Fruit fly (Drosophila melanogaster): Measurements from ENCODE around the gene sbm.

The sbm gene

dm6 chrX:14612302-14612701, 9.9 kb upstream of the sbm start (continued):
- TF ChIP-seq twi (tag; optimal IDR thresholded peaks at IDR 0.05) = peak; percentile 67
- TF ChIP-seq CG5180 (GFP tag; optimal IDR thresholded peaks at IDR 0.05) = peak; percentile 58
- TF ChIP-seq Dp (GFP tag; optimal IDR thresholded peaks at IDR 0.05) = no peak
- TF ChIP-seq CG7372 (GFP tag; IDR thresholded peaks at IDR 0.05) = peak; percentile 81
- TF ChIP-seq CG9797 (GFP tag; optimal IDR thresholded peaks at IDR 0.05) = peak; percentile 13
- no peak for TF ChIP-seq grn (GFP tag; optimal IDR thresholded peaks at IDR 0.05)
- TF ChIP-seq ro (GFP tag; IDR thresholded peaks at IDR 0.05) = peak; percentile 55; the same call in 1 of the 2 replicates
- TF ChIP-seq CG11695 (GFP tag; IDR thresholded peaks at IDR 0.05) = peak; percentile 81
- peak; percentile 75 for TF ChIP-seq zen (tag; optimal IDR thresholded peaks at IDR 0.05)
- peak; percentile 55 for TF ChIP-seq klu (GFP tag; IDR thresholded peaks at IDR 0.05)
- TF ChIP-seq Doc3 (GFP tag; IDR thresholded peaks at IDR 0.05; ENCODE audit: partially characterized antibody) = no peak
- peak; percentile 52 for TF ChIP-seq CG6654 (GFP tag; optimal IDR thresholded peaks at IDR 0.05)
- TF ChIP-seq gce (GFP tag; IDR thresholded peaks at IDR 0.05) = peak; percentile 81; the same call in 2 of the 3 replicates
- no peak for TF ChIP-seq Dfd (GFP tag; optimal IDR thresholded peaks at IDR 0.05)
- TF ChIP-seq CG31365 (tag; optimal IDR thresholded peaks at IDR 0.05) = peak; percentile 17
- TF ChIP-seq sens (GFP tag) = peak; percentile 87
- no peak for TF ChIP-seq prd (optimal IDR thresholded peaks at IDR 0.05)
- TF ChIP-seq prd (GFP tag; IDR thresholded peaks at IDR 0.05) = peak; percentile 92
- peak; percentile 40 for TF ChIP-seq CG18619 (GFP tag; optimal IDR thresholded peaks at IDR 0.05)
- no peak for TF ChIP-seq CG6791 (GFP tag; IDR thresholded peaks at IDR 0.05; ENCODE audit: partially characterized antibody)
- TF ChIP-seq kni (GFP tag; optimal IDR thresholded peaks at IDR 0.05) = no peak
- no peak for TF ChIP-seq bigmax (GFP tag; optimal IDR thresholded peaks at IDR 0.05)
- TF ChIP-seq emc (GFP tag; optimal IDR thresholded peaks at IDR 0.05) = no peak
- peak; percentile 78 for TF ChIP-seq CG6272 (GFP tag; IDR thresholded peaks at IDR 0.05)
- TF ChIP-seq Ets65A (GFP tag) = peak; percentile 81
- no peak for TF ChIP-seq CG34376 (GFP tag; optimal IDR thresholded peaks at IDR 0.05)
- TF ChIP-seq CG4404 (GFP tag; IDR thresholded peaks at IDR 0.05) = peak; percentile 69
- no peak for TF ChIP-seq sna (GFP tag; IDR thresholded peaks at IDR 0.05; ENCODE audit: partially characterized antibody)
- TF ChIP-seq Drgx (GFP tag; IDR thresholded peaks at IDR 0.05) = peak; percentile 82
- peak; percentile 48; the same call in 1 of the 2 replicates for TF ChIP-seq CG17612 (GFP tag; IDR thresholded peaks at IDR 0.05)
- no peak for TF ChIP-seq CG3065 (GFP tag; optimal IDR thresholded peaks at IDR 0.05)
- no peak for TF ChIP-seq CG4282 (GFP tag; optimal IDR thresholded peaks at IDR 0.05)
- TF ChIP-seq al (GFP tag; IDR thresholded peaks at IDR 0.05) = no peak
- no peak for TF ChIP-seq CG9609 (GFP tag; optimal IDR thresholded peaks at IDR 0.05)
- peak; percentile 78; the same call in 2 of the 3 replicates for TF ChIP-seq so (GFP tag; IDR thresholded peaks at IDR 0.05)
- TF ChIP-seq CG10654 (GFP tag; optimal IDR thresholded peaks at IDR 0.05) = peak; percentile 56
- TF ChIP-seq CG14860 (GFP tag; IDR thresholded peaks at IDR 0.05; ENCODE audit: partially characterized antibody) = peak; percentile 46; the same call in 1 of the 3 replicates
- peak; percentile 64; the same call in 2 of the 3 replicates for TF ChIP-seq CG7357 (GFP tag; IDR thresholded peaks at IDR 0.05)
- TF ChIP-seq CG10147 (GFP tag; optimal IDR thresholded peaks at IDR 0.05) = peak; percentile 32
- TF ChIP-seq insv (GFP tag; optimal IDR thresholded peaks at IDR 0.05) = no peak
- no peak for TF ChIP-seq shn (GFP tag; optimal IDR thresholded peaks at IDR 0.05)
- peak; percentile 1 for TF ChIP-seq MESR4 (GFP tag; optimal IDR thresholded peaks at IDR 0.05)
- TF ChIP-seq CG31388 (GFP tag; optimal IDR thresholded peaks at IDR 0.05) = no peak
- no peak for TF ChIP-seq Hr39 (optimal IDR thresholded peaks at IDR 0.05)
- peak; percentile 50; the same call in 1 of the 2 replicates for TF ChIP-seq E2f2 (GFP tag; IDR thresholded peaks at IDR 0.05)
- peak; percentile 48 for TF ChIP-seq Meics (GFP tag; optimal IDR thresholded peaks at IDR 0.05)
- peak; percentile 62; the same call in 1 of the 2 replicates for TF ChIP-seq CG32767 (GFP tag; IDR thresholded peaks at IDR 0.05)
- TF ChIP-seq run (tag; optimal IDR thresholded peaks at IDR 0.05) = no peak
- TF ChIP-seq CG18476 (GFP tag; optimal IDR thresholded peaks at IDR 0.05) = peak; percentile 56
- TF ChIP-seq unpg (GFP tag; optimal IDR thresholded peaks at IDR 0.05) = peak; percentile 87
- 0 out of 3 replicates have a peak, but pooled peaks have one; percentile 40 for TF ChIP-seq jigr1 (GFP tag; IDR thresholded peaks at IDR 0.05)
- TF ChIP-seq CG17328 (GFP tag; IDR thresholded peaks at IDR 0.05) = peak; percentile 88
